Worm (Caenorhabditis elegans): ENCODE results near the gene F38A6.5.

- peak in 1 of 2 experiments; percentile 38 for TF ChIP-seq mdl-1 (tag; optimal IDR thresholded peaks at IDR 0.05)
- no peak for TF ChIP-seq nhr-237 (tag; optimal IDR thresholded peaks at IDR 0.05)
- no peak for TF ChIP-seq nhr-11 (tag; optimal IDR thresholded peaks at IDR 0.05)
Measured at ce11 chrV:20789105-20789504, 15.6 kb upstream of the F38A6.5 start, which contains the start of gene tpan-1.

Data from whole organism, L1 larva.